Worm (Caenorhabditis elegans) whole organism, L2 larva: ENCODE results near the gene heh-1.

Source experiments
- aly-2 ChIP-seq: fragments of 150-350 bp; optimal IDR thresholded peaks from 2 replicates; lab custom pipeline; 2014; ENCODE audit warnings: missing biosample characterization, missing genetic modification characterization
- ceh-16 ChIP-seq: fragments of 150-350 bp; optimal IDR thresholded peaks from 2 replicates; lab custom pipeline; 2014; ENCODE audit warnings: missing biosample characterization, missing genetic modification characterization
- crh-2 ChIP-seq: sonication (generic microtip); optimal IDR thresholded peaks from 2 replicates; lab custom pipeline; 2017; ENCODE audit warnings: missing biosample characterization, missing genetic modification characterization
- lin-11 ChIP-seq: fragments of 150-350 bp; sonication (generic microtip); optimal IDR thresholded peaks from 2 replicates; lab custom pipeline; 2014; ENCODE audit warnings: missing biosample characterization, missing genetic modification characterization, inconsistent platforms, mixed read lengths
- lin-39 ChIP-seq: fragments of 150-350 bp; optimal IDR thresholded peaks from 2 replicates; lab custom pipeline; 2014; ENCODE audit warnings: missing biosample characterization, missing genetic modification reagents, missing genetic modification characterization
- nhr-129 ChIP-seq: fragments of 150-350 bp; optimal IDR thresholded peaks from 2 replicates; lab custom pipeline; 2014; ENCODE audit warnings: missing biosample characterization, missing genetic modification characterization
- nhr-237 ChIP-seq: fragments of 150-350 bp; optimal IDR thresholded peaks from 2 replicates; lab custom pipeline; 2014; ENCODE audit warnings: missing biosample characterization, missing genetic modification characterization
- unc-62 ChIP-seq: fragments of 150-350 bp; optimal IDR thresholded peaks from 2 replicates; lab custom pipeline; 2014; ENCODE audit warnings: missing biosample characterization, missing genetic modification reagents, missing genetic modification characterization

ce11 chrIII:3176775-3177174 lies 22.5 kb downstream of the heh-1 start:
- TF ChIP-seq ceh-16 (tag; lab: Kevin White, UChicago) (no peak), lin-39 (tag; lab: Kevin White, UChicago) (no peak), crh-2 (tag; lab: Kevin White, UChicago) (no peak), aly-2 (tag; lab: Kevin White, UChicago) (no peak), unc-62 (no peak), lin-11 (tag; lab: Kevin White, UChicago) (no peak), nhr-129 (tag; lab: Kevin White, UChicago) (no peak), nhr-237 (tag; lab: Kevin White, UChicago) (no peak)
